Worm (Caenorhabditis elegans): ENCODE measurements around the gene npr-2.

npr-2 gene

ce11 chrIV:9536124-9536523 lies 43.8 kb downstream of the npr-2 start:
- TF ChIP-seq hnd-1 (tag; optimal IDR thresholded peaks at IDR 0.05) (no peak), hmbx-1 (tag; optimal IDR thresholded peaks at IDR 0.05) (no peak), tbx-37 (GFP tag; conservative IDR thresholded peaks at IDR 0.05) (no peak), pes-1 (GFP tag; IDR thresholded peaks at IDR 0.05) (no peak), flt-1 (GFP tag; IDR thresholded peaks at IDR 0.05) (no peak), tra-4 (tag; optimal IDR thresholded peaks at IDR 0.05) (no peak), ets-7 (tag; optimal IDR thresholded peaks at IDR 0.05) (no peak), hmg-4 (GFP tag; optimal IDR thresholded peaks at IDR 0.05) (no peak), aly-1 (tag; optimal IDR thresholded peaks at IDR 0.05) (no peak)

ce11 chrIV:9535105-9535504 lies 44.8 kb downstream of the npr-2 start:
- no peak for TF ChIP-seq tbx-37 (GFP tag; conservative IDR thresholded peaks at IDR 0.05)
- no peak for TF ChIP-seq F13C5.2 (tag; optimal IDR thresholded peaks at IDR 0.05)
- TF ChIP-seq pes-1 (GFP tag; IDR thresholded peaks at IDR 0.05) = no peak
- TF ChIP-seq tra-4 (tag; optimal IDR thresholded peaks at IDR 0.05) = no peak
- no peak for TF ChIP-seq flt-1 (GFP tag; IDR thresholded peaks at IDR 0.05)
- no peak for TF ChIP-seq ceh-36 (tag; optimal IDR thresholded peaks at IDR 0.05)
- TF ChIP-seq sea-1 (GFP tag; conservative IDR thresholded peaks at IDR 0.05) = no peak
- no peak for TF ChIP-seq ceh-13 (GFP tag; optimal IDR thresholded peaks at IDR 0.05)
- TF ChIP-seq ets-7 (tag; optimal IDR thresholded peaks at IDR 0.05) = no peak
- TF ChIP-seq scrt-1 (GFP tag; IDR thresholded peaks at IDR 0.05) = no peak
- no peak for TF ChIP-seq aly-1 (tag; optimal IDR thresholded peaks at IDR 0.05)
- TF ChIP-seq tbx-11 (GFP tag; IDR thresholded peaks at IDR 0.05) = no peak
- no peak for TF ChIP-seq ama-1 (optimal IDR thresholded peaks at IDR 0.05)
- TF ChIP-seq hmg-4 (GFP tag; optimal IDR thresholded peaks at IDR 0.05) = no peak
- no peak for TF ChIP-seq B0310.2 (tag; optimal IDR thresholded peaks at IDR 0.05)
- TF ChIP-seq hmbx-1 (tag; optimal IDR thresholded peaks at IDR 0.05) = no peak
- no peak for TF ChIP-seq hnd-1 (tag; optimal IDR thresholded peaks at IDR 0.05)

ce11 chrIV:9534342-9534741 lies 45.6 kb downstream of the npr-2 start:
- TF ChIP-seq ama-1 (optimal IDR thresholded peaks at IDR 0.05) (no peak), hmg-4 (GFP tag; optimal IDR thresholded peaks at IDR 0.05) (no peak), pes-1 (GFP tag; IDR thresholded peaks at IDR 0.05) (no peak), flt-1 (GFP tag; IDR thresholded peaks at IDR 0.05) (no peak), ets-7 (tag; optimal IDR thresholded peaks at IDR 0.05) (no peak), hmbx-1 (tag; optimal IDR thresholded peaks at IDR 0.05) (no peak), tbx-11 (GFP tag; IDR thresholded peaks at IDR 0.05) (no peak), scrt-1 (GFP tag; IDR thresholded peaks at IDR 0.05) (no peak), B0310.2 (tag; optimal IDR thresholded peaks at IDR 0.05) (no peak), F13C5.2 (tag; optimal IDR thresholded peaks at IDR 0.05) (no peak), tbx-37 (GFP tag; conservative IDR thresholded peaks at IDR 0.05) (no peak), ceh-13 (GFP tag; optimal IDR thresholded peaks at IDR 0.05) (no peak), tra-4 (tag; optimal IDR thresholded peaks at IDR 0.05) (no peak)

- TF ChIP-seq tbx-37 (GFP tag; conservative IDR thresholded peaks at IDR 0.05) (no peak), ceh-13 (GFP tag; optimal IDR thresholded peaks at IDR 0.05) (no peak), ama-1 (optimal IDR thresholded peaks at IDR 0.05) (no peak)
Observed at ce11 chrIV:9533071-9533470, 46.9 kb downstream of the npr-2 start, which contains the start of gene F56H11.2. TSS of gene F56H11.2 (minus strand) at chrIV:9533171.

- no peak for TF ChIP-seq B0310.2 (tag; optimal IDR thresholded peaks at IDR 0.05)
- TF ChIP-seq tra-4 (tag; optimal IDR thresholded peaks at IDR 0.05) = no peak
- no peak for TF ChIP-seq ama-1 (optimal IDR thresholded peaks at IDR 0.05)
- TF ChIP-seq ets-7 (tag; optimal IDR thresholded peaks at IDR 0.05) = no peak
- TF ChIP-seq ceh-36 (tag; optimal IDR thresholded peaks at IDR 0.05) = no peak
- TF ChIP-seq hmg-4 (GFP tag; optimal IDR thresholded peaks at IDR 0.05) = no peak
- TF ChIP-seq pes-1 (GFP tag; IDR thresholded peaks at IDR 0.05) = no peak
- TF ChIP-seq tbx-11 (GFP tag; IDR thresholded peaks at IDR 0.05) = no peak
- no peak for TF ChIP-seq hnd-1 (tag; optimal IDR thresholded peaks at IDR 0.05)
- TF ChIP-seq ceh-13 (GFP tag; optimal IDR thresholded peaks at IDR 0.05) = no peak
- no peak for TF ChIP-seq tbx-37 (GFP tag; conservative IDR thresholded peaks at IDR 0.05)
- no peak for TF ChIP-seq hmbx-1 (tag; optimal IDR thresholded peaks at IDR 0.05)
- TF ChIP-seq aly-1 (tag; optimal IDR thresholded peaks at IDR 0.05) = no peak
- TF ChIP-seq sea-1 (GFP tag; conservative IDR thresholded peaks at IDR 0.05) = no peak
- TF ChIP-seq scrt-1 (GFP tag; IDR thresholded peaks at IDR 0.05) = no peak
- no peak for TF ChIP-seq flt-1 (GFP tag; IDR thresholded peaks at IDR 0.05)
- no peak for TF ChIP-seq F13C5.2 (tag; optimal IDR thresholded peaks at IDR 0.05)
Observed at ce11 chrIV:9530768-9531167, 49.2 kb downstream of the npr-2 start.

ce11 chrIV:9529647-9530046 lies 50.3 kb downstream of the npr-2 start, which contains the start of gene elo-7:
TSS of gene elo-7 (plus strand) at chrIV:9529947.
- TF ChIP-seq B0310.2 (tag; optimal IDR thresholded peaks at IDR 0.05) = no peak
- no peak for TF ChIP-seq pes-1 (GFP tag; IDR thresholded peaks at IDR 0.05)
- no peak for TF ChIP-seq tbx-37 (GFP tag; conservative IDR thresholded peaks at IDR 0.05)
- TF ChIP-seq hmg-4 (GFP tag; optimal IDR thresholded peaks at IDR 0.05) = no peak
- TF ChIP-seq hnd-1 (tag; optimal IDR thresholded peaks at IDR 0.05) = no peak
- TF ChIP-seq ama-1 (optimal IDR thresholded peaks at IDR 0.05) = no peak
- no peak for TF ChIP-seq ceh-36 (tag; optimal IDR thresholded peaks at IDR 0.05)
- no peak for TF ChIP-seq ets-7 (tag; optimal IDR thresholded peaks at IDR 0.05)
- TF ChIP-seq tbx-11 (GFP tag; IDR thresholded peaks at IDR 0.05) = no peak

ce11 chrIV:9527002-9527401 lies 52.9 kb downstream of the npr-2 start:
- TF ChIP-seq ets-7 (tag; optimal IDR thresholded peaks at IDR 0.05) (no peak), tbx-11 (GFP tag; IDR thresholded peaks at IDR 0.05) (no peak), ama-1 (optimal IDR thresholded peaks at IDR 0.05) (no peak), F13C5.2 (tag; optimal IDR thresholded peaks at IDR 0.05) (no peak), ceh-13 (GFP tag; optimal IDR thresholded peaks at IDR 0.05) (no peak), hmbx-1 (tag; optimal IDR thresholded peaks at IDR 0.05) (no peak), pes-1 (GFP tag; IDR thresholded peaks at IDR 0.05) (no peak), tra-4 (tag; optimal IDR thresholded peaks at IDR 0.05) (no peak), tbx-37 (GFP tag; conservative IDR thresholded peaks at IDR 0.05) (no peak), hmg-4 (GFP tag; optimal IDR thresholded peaks at IDR 0.05) (no peak), sea-1 (GFP tag; conservative IDR thresholded peaks at IDR 0.05) (no peak), flt-1 (GFP tag; IDR thresholded peaks at IDR 0.05) (no peak), ceh-36 (tag; optimal IDR thresholded peaks at IDR 0.05) (no peak)

Measured in whole organism, early embryonic.